Worm (Caenorhabditis elegans) whole organism, L4 larva: ENCODE results near the gene R07H5.16.

Experiments
- F26F4.8 ChIP-seq: fragments of 200-800 bp; sonication (Bioruptor generic); conservative IDR thresholded peaks from 2 replicates; pipeline ENCODE4 v1.3.6; 2022; ENCODE audit warnings: missing genetic modification characterization, missing compliant biosample characterization
- ZK546.5 ChIP-seq, 2 experiments: sonication (generic microtip); optimal IDR thresholded peaks; 2 replicates each; lab custom pipeline; 2017; ENCODE audit warnings: missing biosample characterization in 2 of 2, missing genetic modification characterization in 2 of 2
- ceh-62 ChIP-seq: sonication (generic microtip); optimal IDR thresholded peaks from 2 replicates; lab custom pipeline; 2017; ENCODE audit warnings: missing biosample characterization, missing genetic modification characterization
- dmd-8 ChIP-seq: fragments of 200-800 bp; sonication (Bioruptor generic); IDR thresholded peaks from 2 replicates; pipeline ENCODE4 v1.3.6; 2022; ENCODE audit warnings: missing genetic modification characterization, missing compliant biosample characterization
- duxl-1 ChIP-seq: sonication (generic microtip); optimal IDR thresholded peaks from 2 replicates; lab custom pipeline; 2016; ENCODE audit warnings: mild to moderate bottlenecking, missing genetic modification characterization, moderate library complexity, missing compliant biosample characterization; ENCODE audit not compliant: poor library complexity
- jun-1 ChIP-seq: fragments of 150-350 bp; optimal IDR thresholded peaks from 2 replicates; lab custom pipeline; 2014; ENCODE audit warnings: missing biosample characterization, missing genetic modification reagents, missing genetic modification characterization
- lsy-2 ChIP-seq, 2 experiments: fragments of 150-350 bp in 1 of 2; sonication (generic microtip) in 1 of 2; optimal IDR thresholded peaks; 2 replicates each; lab custom pipeline; 2014 to 2017; ENCODE audit warnings: missing biosample characterization in 2 of 2, missing genetic modification characterization in 2 of 2
- mdl-1 ChIP-seq, 2 experiments: fragments of 150-350 bp in 1 of 2; sonication (generic microtip) in 1 of 2; optimal IDR thresholded peaks; 2 replicates each; lab custom pipeline; 2014 to 2017; ENCODE audit warnings: missing biosample characterization in 2 of 2, missing genetic modification characterization in 2 of 2
- mxl-2 ChIP-seq: fragments of 200-800 bp; sonication (Bioruptor generic); conservative IDR thresholded peaks from 2 replicates; pipeline ENCODE4 v1.3.6; 2022; ENCODE audit warnings: missing genetic modification reagents, missing genetic modification characterization, missing compliant biosample characterization

ce11 chrIV:11247434-11247833 is 48.3 kb downstream of the R07H5.16 start:
- TF ChIP-seq dmd-8 (GFP tag; lab: Robert Waterston, UW) = no peak
- no peak for TF ChIP-seq F26F4.8
- no peak for TF ChIP-seq mxl-2 (GFP tag; lab: Robert Waterston, UW)
- no peak for TF ChIP-seq lsy-2 (tag; optimal IDR thresholded peaks at IDR 0.05; lab: Kevin White, UChicago)
- TF ChIP-seq jun-1 = no peak
- TF ChIP-seq duxl-1 (tag; lab: Kevin White, UChicago) = no peak
- TF ChIP-seq ceh-62 (tag; lab: Kevin White, UChicago) = no peak
- no peak for TF ChIP-seq ZK546.5 (tag; optimal IDR thresholded peaks at IDR 0.05; lab: Kevin White, UChicago)
- TF ChIP-seq mdl-1 (tag; optimal IDR thresholded peaks at IDR 0.05; lab: Kevin White, UChicago) = no peak
